Fruit fly (Drosophila melanogaster) whole organism, embryonic: ENCODE data around the gene TfIIS.

Experiments used
- Bdp1 ChIP-seq: fragments of 200-800 bp; sonication (Bioruptor generic); optimal IDR thresholded peaks from 3 replicates; lab custom pipeline; 2016; ENCODE audit warnings: missing biosample characterization, missing genetic modification characterization
- CG1024 ChIP-seq: fragments of 200-800 bp; sonication (Bioruptor generic); IDR thresholded peaks from 2 replicates; pipeline ENCODE4 v1.3.6; 2022; ENCODE audit warnings: missing biosample characterization, missing genetic modification characterization
- CG10543 ChIP-seq: fragments of 200-800 bp; sonication (Bioruptor generic); optimal IDR thresholded peaks from 3 replicates; lab custom pipeline; 2017; ENCODE audit warnings: missing biosample characterization, mild to moderate bottlenecking, missing genetic modification characterization, moderate library complexity
- CG12391 ChIP-seq: fragments of 200-800 bp; sonication (Bioruptor generic); optimal IDR thresholded peaks from 3 replicates; lab custom pipeline; 2018; ENCODE audit warnings: missing biosample characterization, mild to moderate bottlenecking, missing genetic modification characterization, moderate library complexity
- CG12659 ChIP-seq: fragments of 200-800 bp; sonication (Bioruptor generic); optimal IDR thresholded peaks from 3 replicates; lab custom pipeline; 2017; ENCODE audit warnings: mild to moderate bottlenecking, missing biosample characterization, missing genetic modification reagents, missing genetic modification characterization
- CG13894 ChIP-seq: fragments of 200-800 bp; sonication (Bioruptor generic); optimal IDR thresholded peaks from 3 replicates; lab custom pipeline; 2018; ENCODE audit warnings: missing biosample characterization, mild to moderate bottlenecking, missing genetic modification characterization, moderate library complexity
- CG14014 ChIP-seq: fragments of 200-800 bp; sonication (Bioruptor generic); IDR thresholded peaks from 2 replicates; pipeline ENCODE4 v1.3.6; 2022; ENCODE audit warnings: missing biosample characterization, missing genetic modification characterization
- CG14441 ChIP-seq: fragments of 200-800 bp; sonication (Bioruptor generic); IDR thresholded peaks from 2 replicates; pipeline ENCODE4 v1.3.6; 2022; ENCODE audit warnings: missing biosample characterization, missing genetic modification characterization
- CG15269 ChIP-seq: fragments of 200-800 bp; sonication (Bioruptor generic); optimal IDR thresholded peaks from 2 replicates; lab custom pipeline; 2018; ENCODE audit warnings: missing biosample characterization, mild to moderate bottlenecking, missing genetic modification characterization, moderate library complexity
- CG15479 ChIP-seq: fragments of 200-800 bp; sonication (Bioruptor generic); optimal IDR thresholded peaks from 3 replicates; lab custom pipeline; 2019; ENCODE audit warnings: missing biosample characterization, mild to moderate bottlenecking, missing genetic modification characterization, moderate library complexity
- CG17359 ChIP-seq: fragments of 200-800 bp; sonication (Bioruptor generic); optimal IDR thresholded peaks from 3 replicates; lab custom pipeline; 2018; ENCODE audit warnings: missing biosample characterization, mild to moderate bottlenecking, missing genetic modification characterization, moderate library complexity
- CG18599 ChIP-seq: fragments of 200-800 bp; sonication (Bioruptor generic); optimal IDR thresholded peaks from 3 replicates; lab custom pipeline; 2017; ENCODE audit warnings: missing biosample characterization, missing genetic modification characterization, mild to moderate bottlenecking, moderate library complexity, missing genetic modification reagents
- CG30020 ChIP-seq: fragments of 200-800 bp; optimal IDR thresholded peaks from 2 replicates; lab custom pipeline; 2019; ENCODE audit warnings: missing biosample characterization, mild to moderate bottlenecking, missing genetic modification characterization, moderate library complexity
- CG4820 ChIP-seq: fragments of 200-800 bp; sonication (Bioruptor generic); optimal IDR thresholded peaks from 3 replicates; lab custom pipeline; 2016; ENCODE audit warnings: missing biosample characterization, missing genetic modification characterization
- CG6272 ChIP-seq: fragments of 200-800 bp; sonication (Bioruptor generic); IDR thresholded peaks from 2 replicates; pipeline ENCODE4 v1.3.6; 2022; ENCODE audit warnings: missing biosample characterization, missing genetic modification characterization
- CG6683 ChIP-seq: fragments of 200-800 bp; sonication (Bioruptor generic); optimal IDR thresholded peaks from 2 replicates; lab custom pipeline; 2017; ENCODE audit warnings: missing biosample characterization, mild to moderate bottlenecking, missing genetic modification characterization, missing genetic modification reagents
- CG7357 ChIP-seq: fragments of 200-800 bp; sonication (Bioruptor generic); IDR thresholded peaks from 3 replicates; pipeline ENCODE4 v1.3.6; 2022; ENCODE audit warnings: missing biosample characterization, missing genetic modification characterization
- D ChIP-seq, 2 experiments: fragments of 200-800 bp in 1 of 2; fragments of >200 bp in 1 of 2; sonication (Bioruptor generic) in 1 of 2; optimal IDR thresholded peaks; 2 replicates in 1 of 2; 3 replicates in 1 of 2; lab custom pipeline; 2017; ENCODE audit warnings: mild to moderate bottlenecking in 1 of 2, missing biosample characterization in 1 of 2, missing genetic modification characterization in 1 of 2, missing genetic modification reagents in 1 of 2
- Dbx ChIP-seq: fragments of 200-800 bp; sonication (Bioruptor generic); IDR thresholded peaks from 3 replicates; pipeline ENCODE4 v1.3.6; 2022; ENCODE audit warnings: missing biosample characterization, missing genetic modification characterization
- Dref ChIP-seq: fragments of 200-800 bp; sonication (Bioruptor generic); IDR thresholded peaks from 2 replicates; pipeline ENCODE4 v1.3.6; 2022; ENCODE audit warnings: missing biosample characterization, missing genetic modification characterization
- E2f1 ChIP-seq: fragments of 200-800 bp; sonication (Bioruptor generic); IDR thresholded peaks from 2 replicates; pipeline ENCODE4 v1.3.6; 2022; ENCODE audit warnings: missing biosample characterization, missing genetic modification characterization
- Gsc ChIP-seq: fragments of 200-800 bp; sonication (Bioruptor generic); IDR thresholded peaks from 2 replicates; pipeline ENCODE4 v1.3.6; 2022; ENCODE audit warnings: missing biosample characterization, missing genetic modification characterization
- Hr39 ChIP-seq: fragments of >200 bp; optimal IDR thresholded peaks from 2 replicates; lab custom pipeline; 2017
- Lhr ChIP-seq: fragments of 200-800 bp; sonication (Bioruptor generic); optimal IDR thresholded peaks from 3 replicates; lab custom pipeline; 2017; ENCODE audit warnings: mild to moderate bottlenecking, missing biosample characterization, missing genetic modification reagents, missing genetic modification characterization
- Neu2 ChIP-seq: fragments of 200-800 bp; sonication (Bioruptor generic); optimal IDR thresholded peaks from 3 replicates; lab custom pipeline; 2016; ENCODE audit warnings: missing biosample characterization, missing genetic modification characterization, borderline replicate concordance
- Oli ChIP-seq: fragments of 200-800 bp; sonication (Bioruptor generic); optimal IDR thresholded peaks from 2 replicates; lab custom pipeline; 2018; ENCODE audit warnings: missing biosample characterization, mild to moderate bottlenecking, missing genetic modification characterization, moderate library complexity
- YL-1 ChIP-seq: fragments of 200-800 bp; sonication (Bioruptor generic); optimal IDR thresholded peaks from 3 replicates; lab custom pipeline; 2017; ENCODE audit warnings: missing biosample characterization, mild to moderate bottlenecking, missing genetic modification characterization
- bcd ChIP-seq: fragments of 200-800 bp; sonication (Bioruptor generic); optimal IDR thresholded peaks from 2 replicates; lab custom pipeline; 2017; ENCODE audit warnings: missing biosample characterization, mild to moderate bottlenecking, missing genetic modification characterization
- chinmo ChIP-seq: fragments of 200-800 bp; sonication (Bioruptor generic); IDR thresholded peaks from 4 replicates; pipeline ENCODE4 v1.3.6; 2022; ENCODE audit warnings: missing biosample characterization, missing genetic modification characterization; ENCODE audit not compliant: partially characterized antibody
- chm ChIP-seq: fragments of 200-800 bp; sonication (Bioruptor generic); IDR thresholded peaks from 2 replicates; pipeline ENCODE4 v1.3.6; 2022; ENCODE audit warnings: missing biosample characterization, missing genetic modification characterization
- dmrt99B ChIP-seq: fragments of 200-800 bp; sonication (Bioruptor generic); optimal IDR thresholded peaks from 2 replicates; lab custom pipeline; 2018; ENCODE audit warnings: missing biosample characterization, mild to moderate bottlenecking, missing genetic modification characterization, moderate library complexity
- dysf ChIP-seq: fragments of 200-800 bp; sonication (Bioruptor generic); IDR thresholded peaks from 3 replicates; pipeline ENCODE4 v1.3.6; 2022; ENCODE audit warnings: missing biosample characterization, missing genetic modification characterization
- exex ChIP-seq: fragments of 200-800 bp; sonication (Bioruptor generic); optimal IDR thresholded peaks from 4 replicates; lab custom pipeline; 2018; ENCODE audit warnings: missing biosample characterization, mild to moderate bottlenecking, missing genetic modification characterization, moderate library complexity
- gfzf ChIP-seq: fragments of 200-800 bp; sonication (Bioruptor generic); optimal IDR thresholded peaks from 2 replicates; lab custom pipeline; 2016; ENCODE audit warnings: missing biosample characterization, mild to moderate bottlenecking, missing genetic modification characterization, moderate library complexity
- gsb-n ChIP-seq: fragments of 200-800 bp; sonication (Bioruptor generic); optimal IDR thresholded peaks from 3 replicates; lab custom pipeline; 2018; ENCODE audit warnings: missing biosample characterization, mild to moderate bottlenecking, missing genetic modification characterization
- kay ChIP-seq: fragments of 200-800 bp; sonication (Bioruptor generic); optimal IDR thresholded peaks from 2 replicates; lab custom pipeline; 2016; ENCODE audit warnings: missing biosample characterization, missing genetic modification characterization
- nerfin-1 ChIP-seq: fragments of 200-800 bp; sonication (Bioruptor generic); optimal IDR thresholded peaks from 3 replicates; lab custom pipeline; 2019; ENCODE audit warnings: missing biosample characterization, mild to moderate bottlenecking, missing genetic modification characterization, moderate library complexity
- nmo ChIP-seq: fragments of 200-800 bp; sonication (Bioruptor generic); optimal IDR thresholded peaks from 2 replicates; lab custom pipeline; 2018; ENCODE audit warnings: missing biosample characterization, mild to moderate bottlenecking, missing genetic modification characterization, moderate library complexity
- pho ChIP-seq: fragments of 200-800 bp; sonication (Bioruptor generic); optimal IDR thresholded peaks from 2 replicates; lab custom pipeline; 2016; ENCODE audit warnings: missing biosample characterization, missing genetic modification characterization
- repo ChIP-seq: fragments of 200-800 bp; sonication (Bioruptor generic); optimal IDR thresholded peaks from 2 replicates; lab custom pipeline; 2016; ENCODE audit warnings: missing biosample characterization, missing genetic modification characterization
- sd ChIP-seq: fragments of 200-800 bp; sonication (Bioruptor generic); optimal IDR thresholded peaks from 3 replicates; lab custom pipeline; 2018; ENCODE audit warnings: missing biosample characterization, mild to moderate bottlenecking, missing genetic modification characterization, moderate library complexity
- sens-2 ChIP-seq: fragments of 200-800 bp; sonication (Bioruptor generic); IDR thresholded peaks from 2 replicates; pipeline ENCODE4 v1.3.6; 2022; ENCODE audit warnings: missing biosample characterization, missing genetic modification characterization
- shn ChIP-seq: fragments of 200-800 bp; sonication (Bioruptor generic); optimal IDR thresholded peaks from 3 replicates; lab custom pipeline; 2016; ENCODE audit warnings: missing biosample characterization, missing genetic modification characterization
- sisA ChIP-seq: fragments of 200-800 bp; sonication (Bioruptor generic); IDR thresholded peaks from 2 replicates; pipeline ENCODE4 v1.3.6; 2022; ENCODE audit warnings: missing biosample characterization, missing genetic modification characterization
- sna ChIP-seq: fragments of 200-800 bp; sonication (Bioruptor generic); IDR thresholded peaks from 2 replicates; pipeline ENCODE4 v1.3.6; 2022; ENCODE audit warnings: missing biosample characterization, missing genetic modification characterization; ENCODE audit not compliant: partially characterized antibody
- ssp ChIP-seq: fragments of 200-800 bp; sonication (Bioruptor generic); IDR thresholded peaks from 2 replicates; pipeline ENCODE4 v1.3.6; 2022; ENCODE audit warnings: missing biosample characterization, missing genetic modification characterization
- tin ChIP-seq: fragments of 200-800 bp; sonication (Bioruptor generic); optimal IDR thresholded peaks from 3 replicates; lab custom pipeline; 2016; ENCODE audit warnings: missing biosample characterization, missing genetic modification characterization
- unpg ChIP-seq: fragments of 200-800 bp; sonication (Bioruptor generic); optimal IDR thresholded peaks from 3 replicates; lab custom pipeline; 2018; ENCODE audit warnings: missing biosample characterization, mild to moderate bottlenecking, missing genetic modification characterization, moderate library complexity
- vvl ChIP-seq: fragments of 200-800 bp; sonication (Bioruptor generic); IDR thresholded peaks from 2 replicates; pipeline ENCODE4 v1.3.6; 2022; ENCODE audit warnings: missing biosample characterization, missing genetic modification characterization
- zen ChIP-seq: fragments of 200-800 bp; sonication (Bioruptor generic); optimal IDR thresholded peaks from 3 replicates; lab custom pipeline; 2018; ENCODE audit warnings: missing biosample characterization, mild to moderate bottlenecking, missing genetic modification characterization, moderate library complexity

TfIIS gene

DNA sequence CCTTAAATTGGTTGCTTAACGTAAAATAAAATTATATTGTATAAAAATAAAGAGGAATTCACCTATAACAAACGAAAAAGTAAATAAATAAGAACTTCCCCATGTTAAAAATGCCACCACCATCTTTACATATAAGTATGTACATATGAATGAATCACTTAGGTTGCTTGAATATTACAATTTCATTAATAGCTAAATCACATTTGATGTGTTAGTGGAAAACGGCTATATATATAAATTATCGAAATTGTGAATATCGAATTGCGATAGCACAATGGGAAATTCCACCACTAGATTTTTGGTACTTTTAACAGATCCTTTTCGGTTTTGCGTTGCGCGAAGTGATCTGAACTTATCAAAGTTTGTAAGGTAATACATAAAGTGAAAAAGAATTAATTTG is 811 bp upstream of the TfIIS start, which contains the start of the genes solo and vas (continued):
- TF ChIP-seq D (optimal IDR thresholded peaks at IDR 0.05; lab: Kevin White, UChicago) (no peak), D (GFP tag; optimal IDR thresholded peaks at IDR 0.05; lab: Kevin White, UChicago) (peak; percentile 10), gsb-n (tag; lab: Kevin White, UChicago) (no peak), Neu2 (GFP tag; lab: Kevin White, UChicago) (no peak), YL-1 (peak; percentile 32), CG14014 (GFP tag; lab: Robert Waterston, UW) (peak; percentile 60; the same call in 1 of the 2 replicates), nerfin-1 (tag; lab: Kevin White, UChicago) (peak; percentile 57), CG18599 (GFP tag; lab: Kevin White, UChicago) (peak; percentile 31), sd (tag; lab: Kevin White, UChicago) (peak; percentile 37), CG30020 (peak; percentile 97), kay (no peak), exex (peak; percentile 12), chm (peak; percentile 31; the same call in 1 of the 2 replicates), nmo (GFP tag; lab: Kevin White, UChicago) (peak; percentile 72), dysf (GFP tag; lab: Robert Waterston, UW) (peak; percentile 47; the same call in 2 of the 3 replicates), shn (GFP tag; lab: Kevin White, UChicago) (no peak), tin (GFP tag; lab: Kevin White, UChicago) (no peak), E2f1 (GFP tag; lab: Robert Waterston, UW) (no peak; the same call in 1 of the 2 replicates), sna (GFP tag; lab: Robert Waterston, UW) (peak; percentile 48; the same call in 1 of the 2 replicates), ssp (GFP tag; lab: Robert Waterston, UW) (peak; percentile 97), vvl (GFP tag; lab: Robert Waterston, UW) (peak; percentile 66), Oli (tag; lab: Kevin White, UChicago) (peak; percentile 50), bcd (GFP tag; lab: Kevin White, UChicago) (peak; percentile 31), CG10543 (GFP tag; lab: Kevin White, UChicago) (peak; percentile 32), CG12391 (peak; percentile 83), CG4820 (peak; percentile 12), zen (tag; lab: Kevin White, UChicago) (peak; percentile 64), CG13894 (tag; lab: Kevin White, UChicago) (peak; percentile 55), gfzf (GFP tag; lab: Kevin White, UChicago) (no peak), sens-2 (GFP tag; lab: Robert Waterston, UW) (no peak), CG12659 (GFP tag; lab: Kevin White, UChicago) (peak; percentile 71), CG1024 (GFP tag; lab: Robert Waterston, UW) (peak; percentile 89), Dref (GFP tag; lab: Robert Waterston, UW) (peak; percentile 78), CG15269 (tag; lab: Kevin White, UChicago) (peak; percentile 69), Lhr (GFP tag; lab: Kevin White, UChicago) (peak; percentile 59), CG17359 (tag; lab: Kevin White, UChicago) (peak; percentile 51), Bdp1 (GFP tag; lab: Kevin White, UChicago) (no peak), pho (peak; percentile 23), CG6683 (no peak), repo (GFP tag; lab: Kevin White, UChicago) (no peak), CG14441 (peak; percentile 42; the same call in 1 of the 2 replicates), CG7357 (peak; percentile 93), Hr39 (no peak), unpg (GFP tag; lab: Kevin White, UChicago) (peak; percentile 64), chinmo (GFP tag; lab: Robert Waterston, UW) (0 out of 4 replicates have a peak, but pooled peaks have one; percentile 9), Dbx (GFP tag; lab: Robert Waterston, UW) (peak; percentile 65; the same call in 2 of the 3 replicates), dmrt99B (peak; percentile 52), Gsc (no peak), sisA (GFP tag; lab: Robert Waterston, UW) (0 out of 2 replicates have a peak, but pooled peaks have one; percentile 22), CG6272 (GFP tag; lab: Robert Waterston, UW) (no peak), CG15479 (GFP tag; lab: Kevin White, UChicago) (peak; percentile 49)
